Worm (Caenorhabditis elegans): ENCODE results near the gene cytb-5.1.
"Not testable (repeated sequence)": the region's sequence is repeated elsewhere in the genome, so short reads cannot be mapped to it uniquely, and the experiment has no call there.

Gene cytb-5.1

DNA sequence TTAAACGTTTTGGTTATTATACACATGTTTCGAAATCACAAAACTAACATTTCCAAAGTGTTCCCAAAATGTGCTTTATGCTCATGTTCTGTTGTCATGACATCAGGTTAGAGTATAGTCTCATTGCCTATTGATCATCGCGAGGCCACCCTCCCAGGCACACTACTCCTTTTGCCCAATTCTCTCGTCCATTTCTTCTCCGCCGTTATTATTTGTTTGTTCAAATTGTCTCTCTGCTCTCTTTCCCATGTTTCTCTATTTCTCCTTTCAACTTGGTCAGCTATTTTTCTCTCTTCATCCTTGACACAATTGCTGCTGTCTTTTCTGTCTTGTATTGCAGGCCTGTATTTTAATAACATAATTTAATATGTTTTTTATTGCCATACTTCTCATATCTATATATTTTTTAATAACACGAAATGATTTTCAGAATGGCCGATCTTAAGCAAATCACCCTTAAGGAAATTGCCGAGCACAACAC lies at the start of gene cytb-5.1:
TSS of gene cytb-5.1 (plus strand) at position 431 of the 481 bp plus-strand sequence.
- no peak for TF ChIP-seq unc-62 (GFP tag; optimal IDR thresholded peaks at IDR 0.05)

DNA sequence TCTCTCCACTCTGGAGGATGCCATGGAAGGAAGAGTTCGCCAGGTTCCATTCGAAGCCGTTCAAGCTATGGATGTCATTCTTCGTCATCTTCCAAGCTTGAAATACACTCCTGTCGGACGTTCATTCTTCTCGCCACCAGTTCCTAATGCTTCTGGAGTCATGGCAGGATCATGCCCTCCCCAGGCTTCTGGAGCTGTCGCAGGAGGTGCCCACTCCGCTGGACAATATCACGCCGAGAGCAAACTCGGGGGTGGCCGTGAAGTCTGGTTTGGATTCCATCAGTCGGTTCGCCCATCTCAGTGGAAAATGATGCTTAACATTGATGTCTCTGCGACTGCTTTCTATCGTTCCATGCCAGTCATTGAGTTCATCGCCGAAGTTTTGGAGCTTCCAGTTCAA lies 49.4 kb upstream of the cytb-5.1 start:
- TF ChIP-seq unc-62 (GFP tag; optimal IDR thresholded peaks at IDR 0.05) = no peak

DNA sequence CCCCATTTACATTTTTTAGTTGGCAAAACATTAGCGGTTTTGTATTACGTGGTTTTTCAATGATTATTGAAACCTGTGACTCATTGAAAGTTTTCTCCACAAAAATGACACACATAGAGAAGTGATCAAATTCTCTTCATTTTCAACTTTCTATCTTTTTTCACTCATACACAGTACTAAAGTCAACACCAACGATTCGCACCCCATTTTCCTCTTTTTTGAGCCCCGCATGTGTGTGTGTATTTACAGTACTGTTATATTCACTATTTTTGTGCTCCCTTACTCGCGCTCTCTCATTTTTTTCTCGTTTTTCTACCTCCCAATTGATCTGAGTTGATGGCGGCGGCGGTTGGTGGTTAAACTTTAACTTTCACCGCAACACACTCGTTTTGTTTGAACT lies 43.3 kb upstream of the cytb-5.1 start:
- TF ChIP-seq unc-62 (GFP tag; optimal IDR thresholded peaks at IDR 0.05) = no peak

DNA sequence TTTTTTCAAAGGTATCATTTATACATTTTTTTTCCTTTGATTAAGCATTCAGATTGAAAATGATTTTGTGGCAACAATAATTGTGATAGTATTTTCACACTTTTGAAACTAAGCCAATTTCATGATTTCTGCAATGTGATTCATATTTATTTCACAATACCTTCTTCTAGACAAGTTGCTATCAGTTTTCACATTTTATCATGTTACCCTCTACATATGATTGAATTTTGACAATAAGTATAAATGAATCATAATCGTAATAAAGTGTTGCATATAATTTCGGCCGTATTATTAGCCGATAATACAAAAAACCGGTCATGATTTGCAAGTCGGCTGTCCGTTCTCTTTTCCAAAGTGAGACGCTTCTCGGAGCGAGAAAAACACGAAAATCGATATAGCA lies 42.3 kb upstream of the cytb-5.1 start:
- no peak for TF ChIP-seq unc-62 (GFP tag; optimal IDR thresholded peaks at IDR 0.05)

DNA sequence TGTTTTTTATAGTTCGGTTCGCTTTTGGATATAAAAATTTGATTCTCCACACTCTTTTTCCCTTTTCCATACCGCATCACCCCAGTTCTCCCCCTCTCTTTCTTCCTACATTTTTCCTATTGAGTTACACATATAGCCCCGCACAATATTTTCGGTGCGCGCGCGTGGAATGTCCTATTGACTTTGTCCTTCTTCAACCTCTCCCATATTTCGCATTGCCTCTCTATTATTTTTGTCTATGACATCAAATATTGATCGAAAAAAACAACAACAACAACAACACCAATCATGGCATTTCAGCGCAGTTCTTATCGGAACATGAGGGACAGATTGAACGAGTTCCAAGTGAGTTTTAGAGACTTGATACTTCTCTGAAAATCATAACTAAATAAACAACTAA lies 41.9 kb upstream of the cytb-5.1 start, which contains the start of gene syx-2:
TSS of gene syx-2 (plus strand) at position 301 of the 400 bp plus-strand sequence.
- TF ChIP-seq unc-62 (GFP tag; optimal IDR thresholded peaks at IDR 0.05) = no peak

DNA sequence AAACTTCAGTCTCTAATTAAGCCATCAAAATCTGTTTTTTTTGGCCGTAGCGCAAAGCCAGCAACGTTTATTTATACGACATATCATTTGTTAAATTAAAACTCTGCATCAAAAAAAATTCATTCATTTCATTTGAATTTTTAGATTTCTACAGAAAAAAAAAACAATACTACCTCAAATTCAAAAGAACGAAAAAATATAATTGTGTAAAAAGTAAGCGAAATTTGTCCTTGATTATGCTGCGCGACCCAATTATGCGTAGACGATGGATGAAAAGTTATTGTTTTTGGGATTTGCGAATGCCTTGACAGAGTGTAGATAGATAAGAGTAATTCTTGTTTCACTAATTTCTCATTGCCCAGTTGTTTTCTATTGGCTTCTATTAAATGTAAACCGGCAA lies 38.5 kb upstream of the cytb-5.1 start, which contains the start of gene F48F7.3:
TSS of gene F48F7.3 (plus strand) at position 301 of the 400 bp plus-strand sequence.
- TF ChIP-seq unc-62 (GFP tag; optimal IDR thresholded peaks at IDR 0.05) = no peak

DNA sequence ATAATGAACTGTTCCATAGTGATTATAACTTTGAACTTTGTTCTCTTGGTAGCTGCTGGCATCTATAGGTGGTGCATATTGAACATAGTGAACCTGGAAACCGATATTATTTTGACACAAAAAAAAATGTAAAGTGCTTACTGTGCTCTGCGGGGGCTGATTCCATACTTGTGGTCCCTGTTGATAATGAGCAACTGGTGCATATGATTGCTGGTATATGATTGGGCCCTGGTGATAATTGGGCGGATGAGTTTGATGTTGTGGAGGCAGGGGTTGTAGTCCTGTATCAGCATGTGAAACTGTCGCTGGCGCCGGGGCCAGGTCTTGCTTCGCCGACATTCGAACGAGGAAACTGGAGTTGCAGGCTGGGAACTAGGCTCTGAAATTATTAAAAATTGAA lies 33.4 kb upstream of the cytb-5.1 start, which contains the start of gene pqn-39:
TSS of gene pqn-39 (minus strand) at position 385 of the 400 bp plus-strand sequence.
- TF ChIP-seq unc-62 (GFP tag; optimal IDR thresholded peaks at IDR 0.05) = no peak

DNA sequence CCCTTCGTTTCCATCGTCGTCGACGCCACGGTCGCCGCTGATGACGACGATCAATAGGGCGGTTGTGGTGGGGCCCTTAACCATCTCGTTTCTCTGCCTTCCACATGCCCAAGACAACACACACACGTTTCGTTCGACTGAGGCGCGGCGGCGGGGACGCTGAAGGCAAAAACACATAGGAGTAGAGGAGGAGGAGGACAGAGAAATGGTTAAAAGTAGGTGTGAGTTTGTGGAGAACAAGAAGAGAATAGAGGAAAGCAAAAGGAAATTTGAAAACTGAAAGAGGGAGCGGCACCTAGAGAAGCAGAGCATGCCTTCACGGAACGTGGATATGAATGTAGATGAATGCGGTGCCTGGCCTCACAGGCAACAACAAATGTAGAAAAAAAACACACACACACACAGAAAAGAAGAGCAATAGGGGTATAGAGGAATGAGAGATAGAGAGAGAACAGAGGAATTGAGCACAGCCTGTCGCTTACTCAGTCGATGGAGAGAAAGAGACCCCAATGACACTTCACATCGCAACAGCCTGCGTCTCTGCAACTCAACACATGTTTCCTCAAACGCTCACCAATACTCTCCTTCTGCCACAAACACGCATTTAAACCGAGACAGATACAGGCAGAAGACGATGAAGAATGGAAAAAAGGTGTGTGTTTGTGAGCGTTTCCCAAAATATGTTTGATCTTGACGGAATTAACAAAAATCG lies 32.3 kb upstream of the cytb-5.1 start:
- no peak for TF ChIP-seq unc-62 (GFP tag; optimal IDR thresholded peaks at IDR 0.05)

DNA sequence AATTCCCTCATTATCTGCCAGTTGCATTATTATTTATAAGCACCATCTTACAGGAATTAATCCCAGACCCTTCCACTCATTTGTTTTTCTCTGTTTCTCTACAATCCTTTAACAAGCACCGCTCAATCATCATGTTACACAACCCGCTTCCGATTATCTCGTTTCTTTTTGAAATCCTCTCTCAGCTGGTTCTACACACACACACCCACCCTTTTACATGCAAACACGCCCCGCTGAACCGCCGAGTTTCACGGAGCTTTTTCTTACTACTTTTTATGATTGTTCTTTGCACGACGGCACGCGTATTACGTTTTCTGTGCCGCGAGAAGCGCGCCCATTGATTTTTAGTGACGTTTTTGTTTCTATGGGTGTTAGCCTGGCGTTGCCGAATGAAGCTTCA lies 28.0 kb upstream of the cytb-5.1 start:
- no peak for TF ChIP-seq unc-62 (GFP tag; optimal IDR thresholded peaks at IDR 0.05)

DNA sequence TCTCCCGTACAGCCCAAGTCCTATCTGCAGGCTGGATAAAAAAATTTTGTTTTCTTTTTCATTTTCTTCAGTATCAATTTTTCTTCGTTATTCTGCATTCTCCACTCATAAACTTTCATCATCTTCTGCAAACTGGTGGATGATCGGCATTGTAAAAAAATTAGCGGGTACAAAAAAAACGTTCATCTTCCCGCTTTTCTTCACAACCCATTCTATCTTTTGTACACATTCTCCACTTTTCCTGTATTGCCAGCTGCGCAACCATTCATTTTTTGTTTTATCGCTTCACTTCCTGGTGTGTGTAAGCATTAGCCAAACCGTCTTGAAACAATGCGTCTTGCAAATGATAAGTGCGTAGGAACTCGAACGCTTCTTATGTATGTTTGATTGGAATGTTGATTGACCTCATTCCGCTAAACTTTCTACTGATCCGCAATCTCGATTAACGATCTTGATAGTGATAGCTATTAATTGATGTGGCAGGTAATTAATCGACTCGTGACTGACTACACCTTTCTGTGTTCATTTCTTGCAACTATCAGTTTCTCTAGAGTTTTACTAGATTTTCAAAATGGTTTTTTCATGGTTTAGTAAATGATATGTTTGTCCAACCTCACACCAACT lies 27.2 kb upstream of the cytb-5.1 start:
- TF ChIP-seq unc-62 (GFP tag; optimal IDR thresholded peaks at IDR 0.05) = no peak

DNA sequence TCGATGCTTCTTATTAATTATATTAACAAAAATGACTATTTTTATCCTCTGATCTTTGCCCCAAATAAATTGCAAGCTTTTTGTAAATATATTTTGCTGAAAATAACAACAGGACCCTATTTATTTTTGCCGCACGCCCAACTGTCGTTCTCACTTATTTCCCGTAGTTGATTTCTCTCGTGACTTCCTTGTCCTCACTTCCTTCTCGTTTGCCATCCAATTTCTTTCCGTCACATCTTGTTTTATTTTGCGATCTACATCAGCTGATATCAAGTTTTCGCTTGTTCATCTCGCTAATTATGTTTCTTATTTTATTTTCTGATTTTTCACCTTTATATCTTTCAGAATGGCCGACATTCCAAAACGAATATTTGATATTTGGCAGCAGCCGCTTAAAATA lies 26.4 kb upstream of the cytb-5.1 start, which contains the start of gene F48F7.5:
TSS of gene F48F7.5 (plus strand) at position 340 of the 400 bp plus-strand sequence.
- TF ChIP-seq unc-62 (GFP tag; optimal IDR thresholded peaks at IDR 0.05) = no peak

DNA sequence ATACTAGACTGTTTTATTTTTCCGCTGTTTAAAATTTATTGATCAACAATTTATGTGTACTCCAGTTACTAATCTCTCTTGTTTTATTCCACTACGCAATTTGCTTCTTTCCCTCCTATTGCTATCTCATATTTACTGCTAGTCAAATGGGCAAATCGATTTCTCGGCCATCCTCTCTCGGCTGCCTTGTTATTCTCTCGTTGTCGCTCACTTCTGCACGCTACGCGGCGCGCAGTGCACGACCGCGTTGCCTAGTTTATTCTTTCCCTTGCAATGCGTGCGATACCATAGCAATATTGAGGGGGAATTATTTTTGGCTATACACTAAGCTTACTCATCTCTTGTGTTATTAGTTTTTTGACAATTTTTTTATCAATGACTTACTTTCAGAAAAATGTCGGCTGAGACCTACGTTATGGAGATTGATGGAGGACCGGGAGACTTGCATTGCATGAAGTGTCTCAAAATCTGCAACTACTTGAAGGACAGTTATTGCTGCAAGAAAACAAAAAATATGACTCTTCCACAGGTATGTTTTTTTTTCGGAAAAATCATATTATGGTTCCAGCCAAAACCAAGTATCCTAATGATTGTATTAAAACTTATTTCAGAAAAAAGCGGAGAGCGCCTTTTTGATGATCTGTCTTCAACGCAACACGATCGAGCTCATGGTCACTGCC lies 24.1 kb upstream of the cytb-5.1 start, which contains the start of gene F48F7.6:
TSS of gene F48F7.6 (plus strand) at position 391 of the 680 bp plus-strand sequence.
- no peak for TF ChIP-seq unc-62 (GFP tag; optimal IDR thresholded peaks at IDR 0.05)

DNA sequence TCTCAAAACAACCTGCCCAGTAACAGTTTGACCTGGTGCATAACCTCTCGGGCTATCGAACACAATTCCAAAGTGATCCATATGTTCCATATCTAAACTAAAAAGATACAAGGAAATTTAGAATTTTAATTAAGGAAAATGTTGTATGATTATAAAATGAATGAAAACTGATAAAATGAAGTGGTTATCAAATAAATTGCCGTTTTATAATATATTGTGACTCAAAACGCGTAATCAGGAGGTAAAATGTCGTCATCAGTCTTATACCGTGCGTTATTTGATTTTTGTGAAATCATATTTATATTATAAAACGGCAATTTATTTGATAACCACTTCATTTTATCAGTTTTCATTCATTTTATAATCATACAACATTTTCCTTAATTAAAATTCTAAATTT lies 21.3 kb upstream of the cytb-5.1 start, which contains the start of gene arrd-24:
TSS of gene arrd-24 (minus strand) at position 101 of the 400 bp plus-strand sequence.
- not testable (repeated sequence) for TF ChIP-seq unc-62 (GFP tag; optimal IDR thresholded peaks at IDR 0.05)

DNA sequence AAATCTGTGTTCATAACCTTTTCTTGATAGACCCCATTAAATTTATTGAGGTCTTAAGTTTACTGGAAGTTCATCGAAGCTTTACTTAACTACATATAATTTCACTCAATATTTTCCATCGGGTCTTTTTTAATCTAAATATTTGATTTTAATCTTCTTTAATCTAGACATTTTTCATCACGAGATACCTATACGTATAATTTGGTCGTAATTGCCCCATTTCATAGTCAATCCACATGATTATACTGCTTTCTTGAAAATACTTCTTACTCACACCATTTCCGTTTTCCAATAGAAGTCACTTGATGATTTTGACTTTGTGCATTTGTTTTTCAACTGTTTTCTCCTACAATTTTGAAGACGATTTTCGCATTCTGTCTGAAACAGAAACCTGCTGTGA lies 15.4 kb upstream of the cytb-5.1 start, which contains the start of gene irld-24:
TSS of gene irld-24 (plus strand) at position 301 of the 400 bp plus-strand sequence.
- TF ChIP-seq unc-62 (GFP tag; optimal IDR thresholded peaks at IDR 0.05) = no peak

DNA sequence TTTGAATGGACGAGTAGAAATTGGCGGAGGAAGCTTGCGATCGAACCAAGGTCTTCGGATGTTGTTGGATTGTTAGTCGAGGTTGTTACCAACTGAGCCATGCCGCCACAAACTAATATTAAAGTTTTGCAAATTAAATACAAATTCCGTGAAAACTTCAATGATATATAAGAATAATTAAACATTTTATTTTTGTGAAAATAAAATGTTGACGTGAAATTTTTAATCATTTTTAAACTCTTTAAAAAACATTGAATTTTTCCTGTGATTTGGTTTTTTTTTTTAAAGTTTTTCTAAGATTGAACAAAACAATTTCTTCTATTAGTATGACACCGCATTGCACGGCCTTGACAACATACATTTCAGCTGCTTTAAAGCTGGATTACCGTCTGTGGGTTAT lies 11.0 kb upstream of the cytb-5.1 start, which contains the start of gene C31E10.11:
TSS of gene C31E10.11 (minus strand) at position 101 of the 400 bp plus-strand sequence.
- no peak for TF ChIP-seq unc-62 (GFP tag; optimal IDR thresholded peaks at IDR 0.05)

All from whole organism, dauer.